Worm (Caenorhabditis elegans) whole organism, mixed stage, embryonic: ENCODE measurements around the gene tag-30.

Experiments used
- lin-32 ChIP-seq: fragments of 200-800 bp; sonication (Bioruptor generic); optimal IDR thresholded peaks from 2 replicates; lab custom pipeline; 2018; ENCODE audit warnings: mild to moderate bottlenecking, missing genetic modification characterization, missing compliant biosample characterization
- nhr-237 ChIP-seq: fragments of 150-350 bp; optimal IDR thresholded peaks from 2 replicates; lab custom pipeline; 2014; ENCODE audit warnings: missing biosample characterization, missing genetic modification characterization
- snpc-4 ChIP-seq: fragments of 150-350 bp; optimal IDR thresholded peaks from 2 replicates; lab custom pipeline; 2014; ENCODE audit warnings: missing biosample characterization, missing genetic modification characterization

DNA sequence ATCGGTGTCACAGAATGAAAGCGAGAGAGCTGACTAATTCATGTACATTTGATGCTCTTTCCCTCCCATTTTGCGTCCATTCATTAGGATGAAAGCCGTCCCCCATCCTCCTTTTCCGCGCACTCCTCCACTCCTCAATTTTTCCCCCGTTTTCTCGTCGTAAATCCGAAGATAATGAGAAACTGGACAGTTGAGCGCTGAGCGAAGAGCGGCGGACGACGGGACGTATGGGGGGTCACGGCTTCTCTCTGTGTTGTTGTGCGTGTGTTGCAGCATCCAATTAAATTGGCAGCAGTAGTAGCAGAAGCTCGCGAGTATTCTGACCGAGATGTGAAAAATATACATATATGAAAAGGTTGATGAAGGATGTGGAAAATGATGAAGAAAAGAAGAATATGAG lies 16.9 kb upstream of the tag-30 start:
- no peak for TF ChIP-seq lin-32 (GFP tag; lab: Kevin White, UChicago)
- TF ChIP-seq snpc-4 (tag; lab: Kevin White, UChicago) = no peak
- no peak for TF ChIP-seq nhr-237 (tag; lab: Kevin White, UChicago)
